Fruit fly (Drosophila melanogaster) whole organism, prepupa: ENCODE measurements around the gene CG15814.

Source experiments
- CG3919 ChIP-seq: fragments of 200-800 bp; sonication (Bioruptor generic); optimal IDR thresholded peaks from 3 replicates; lab custom pipeline; 2016; ENCODE audit warnings: missing biosample characterization, missing genetic modification characterization
- Eip75B ChIP-seq: fragments of 200-800 bp; sonication (Bioruptor generic); optimal IDR thresholded peaks from 3 replicates; lab custom pipeline; 2016; ENCODE audit warnings: missing biosample characterization, missing genetic modification characterization
- Eip78C ChIP-seq: fragments of 200-800 bp; sonication (Bioruptor generic); peaks from one replicate; lab custom pipeline; 2016; ENCODE audit warnings: missing biosample characterization, missing genetic modification characterization
- Met ChIP-seq: fragments of 200-800 bp; sonication (Bioruptor generic); optimal IDR thresholded peaks from 3 replicates; lab custom pipeline; 2016; ENCODE audit warnings: missing biosample characterization, missing genetic modification characterization
- Sox15 ChIP-seq: fragments of 200-800 bp; sonication (Bioruptor generic); optimal IDR thresholded peaks from 3 replicates; lab custom pipeline; 2016; ENCODE audit warnings: missing biosample characterization, missing genetic modification characterization
- fd85E ChIP-seq: fragments of 200-800 bp; sonication (Bioruptor generic); optimal IDR thresholded peaks from 3 replicates; lab custom pipeline; 2016; ENCODE audit warnings: missing biosample characterization, missing genetic modification characterization
- net ChIP-seq: fragments of 200-800 bp; sonication (Bioruptor generic); optimal IDR thresholded peaks from 3 replicates; lab custom pipeline; 2016; ENCODE audit warnings: missing biosample characterization, missing genetic modification characterization
- svp ChIP-seq: fragments of 200-800 bp; sonication (Bioruptor generic); peaks from one replicate; lab custom pipeline; 2016; ENCODE audit warnings: missing biosample characterization, missing genetic modification characterization

DNA sequence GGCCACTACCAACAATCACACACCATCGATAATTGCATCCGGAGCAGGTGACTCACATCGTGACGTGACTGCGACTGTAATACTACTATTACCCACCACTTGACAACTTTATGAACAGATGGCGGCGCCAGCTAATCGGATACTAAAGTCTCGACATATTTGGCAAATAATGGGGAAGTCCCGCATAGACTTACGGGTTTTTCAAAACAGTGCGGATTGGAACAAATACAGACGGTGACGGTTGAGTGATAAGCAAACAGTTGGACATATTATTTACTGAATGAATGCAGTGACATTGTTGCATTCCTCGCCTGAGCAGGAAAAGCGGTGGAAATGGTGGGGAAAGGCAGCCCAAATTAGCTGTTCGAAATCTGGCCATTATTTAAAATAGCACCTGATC lies 26.4 kb upstream of the CG15814 start:
- TF ChIP-seq fd85E (GFP tag; lab: Kevin White, UChicago) = no peak
- peak; percentile 7 for TF ChIP-seq Eip78C
- no peak for TF ChIP-seq Met (GFP tag; lab: Kevin White, UChicago)
- no peak for TF ChIP-seq CG3919 (GFP tag; lab: Kevin White, UChicago)
- TF ChIP-seq Eip75B = no peak
- TF ChIP-seq net (GFP tag; lab: Kevin White, UChicago) = no peak
- no peak for TF ChIP-seq Sox15
- TF ChIP-seq svp = peak; percentile 30
